3 fruit fly cellular contexts compared by ENCODE assay signal in genomic region chr2L:16493999-16494741, dm6.
TF ChIP-seq lines count a peak whose summit lies in the region.

No protein-coding gene starts in this region.

- TF ChIP-seq CTCF in whole organism, embryonic (GFP tag; optimal IDR thresholded peaks at IDR 0.05; lab: Kevin White, UChicago), result no peak

TF ChIP-seq in whole organism, adult, 20 proteins besides CTCF, POLR2A, EP300 and RAD21:
- no peak for TF ChIP-seq CG11617 (GFP tag; optimal IDR thresholded peaks at IDR 0.05; lab: Kevin White, UChicago)
- no peak for TF ChIP-seq CG12768 (GFP tag; optimal IDR thresholded peaks at IDR 0.05; lab: Kevin White, UChicago)
- TF ChIP-seq Clk (GFP tag; optimal IDR thresholded peaks at IDR 0.05; lab: Kevin White, UChicago), result no peak
- TF ChIP-seq CG7045 (GFP tag; optimal IDR thresholded peaks at IDR 0.05; lab: Kevin White, UChicago), result no peak
- TF ChIP-seq ovo (GFP tag; optimal IDR thresholded peaks at IDR 0.05; lab: Kevin White, UChicago), result no peak
- TF ChIP-seq kay (GFP tag; lab: Kevin White, UChicago; ENCODE audit: borderline replicate concordance), result peak; percentile 91
TF ChIP-seq in whole organism, adult: peak in this region for 1.

TF ChIP-seq in whole organism, embryonic, 481 proteins besides CTCF, POLR2A, EP300 and RAD21 (continues in another document):
- TF ChIP-seq chinmo (GFP tag; IDR thresholded peaks at IDR 0.05; lab: Robert Waterston, UW; ENCODE audit: partially characterized antibody) (no peak), bsh (GFP tag; optimal IDR thresholded peaks at IDR 0.05; lab: Kevin White, UChicago) (no peak), CG13424 (tag; optimal IDR thresholded peaks at IDR 0.05; lab: Kevin White, UChicago) (no peak), CG11504 (tag; optimal IDR thresholded peaks at IDR 0.05; lab: Kevin White, UChicago) (peak; percentile 91), CG11247 (GFP tag; IDR thresholded peaks at IDR 0.05; lab: Robert Waterston, UW) (no peak), CG14441 (GFP tag; IDR thresholded peaks at IDR 0.05; lab: Robert Waterston, UW) (no peak), CG6854 (GFP tag; optimal IDR thresholded peaks at IDR 0.05; lab: Kevin White, UChicago) (peak; percentile 14), CG17385 (GFP tag; optimal IDR thresholded peaks at IDR 0.05; lab: Kevin White, UChicago) (no peak), Antp (GFP tag; optimal IDR thresholded peaks at IDR 0.05; lab: Kevin White, UChicago) (no peak), CG1603 (tag; optimal IDR thresholded peaks at IDR 0.05; lab: Kevin White, UChicago) (no peak), ken (GFP tag; IDR thresholded peaks at IDR 0.05; lab: Robert Waterston, UW) (no peak), CG17829 (tag; optimal IDR thresholded peaks at IDR 0.05; lab: Kevin White, UChicago) (no peak), Sox102F (GFP tag; optimal IDR thresholded peaks at IDR 0.05; lab: Kevin White, UChicago) (no peak), ci (GFP tag; IDR thresholded peaks at IDR 0.05; lab: Robert Waterston, UW) (no peak), CG12219 (GFP tag; optimal IDR thresholded peaks at IDR 0.05; lab: Kevin White, UChicago) (no peak), CG6654 (GFP tag; optimal IDR thresholded peaks at IDR 0.05; lab: Kevin White, UChicago) (peak; percentile 93), CG31224 (GFP tag; IDR thresholded peaks at IDR 0.05; lab: Robert Waterston, UW) (no peak), Bdp1 (GFP tag; optimal IDR thresholded peaks at IDR 0.05; lab: Kevin White, UChicago) (no peak), E2f2 (GFP tag; IDR thresholded peaks at IDR 0.05; lab: Robert Waterston, UW) (no peak), GATAe (GFP tag; conservative IDR thresholded peaks at IDR 0.05; lab: Robert Waterston, UW) (peak; percentile 32; the same call in 1 of the 2 replicates), CG17359 (tag; optimal IDR thresholded peaks at IDR 0.05; lab: Kevin White, UChicago) (no peak), ind (GFP tag; optimal IDR thresholded peaks at IDR 0.05; lab: Kevin White, UChicago) (no peak), lola (GFP tag; optimal IDR thresholded peaks at IDR 0.05; lab: Kevin White, UChicago) (no peak), CG12236 (GFP tag; optimal IDR thresholded peaks at IDR 0.05; lab: Kevin White, UChicago) (no peak), Scr (GFP tag; IDR thresholded peaks at IDR 0.05; lab: Robert Waterston, UW; ENCODE audit: partially characterized antibody) (no peak), Fer1 (GFP tag; optimal IDR thresholded peaks at IDR 0.05; lab: Kevin White, UChicago) (no peak), exex (tag; optimal IDR thresholded peaks at IDR 0.05; lab: Kevin White, UChicago) (peak; percentile 84), CG16863 (GFP tag; optimal IDR thresholded peaks at IDR 0.05; lab: Kevin White, UChicago) (no peak), CG14710 (tag; optimal IDR thresholded peaks at IDR 0.05; lab: Kevin White, UChicago) (no peak), CG2889 (GFP tag; IDR thresholded peaks at IDR 0.05; lab: Robert Waterston, UW) (no peak), Eip74EF (GFP tag; optimal IDR thresholded peaks at IDR 0.05; lab: Kevin White, UChicago) (no peak), Nf-YB (GFP tag; optimal IDR thresholded peaks at IDR 0.05; lab: Kevin White, UChicago) (no peak), HHEX (GFP tag; optimal IDR thresholded peaks at IDR 0.05; lab: Kevin White, UChicago) (no peak), Vsx1 (GFP tag; optimal IDR thresholded peaks at IDR 0.05; lab: Kevin White, UChicago) (peak; percentile 82), ab (GFP tag; optimal IDR thresholded peaks at IDR 0.05; lab: Kevin White, UChicago) (no peak), HLHmδ (GFP tag; optimal IDR thresholded peaks at IDR 0.05; lab: Kevin White, UChicago) (no peak), ac (GFP tag; optimal IDR thresholded peaks at IDR 0.05; lab: Kevin White, UChicago) (no peak), esg (GFP tag; conservative IDR thresholded peaks at IDR 0.05; lab: Robert Waterston, UW) (no peak), sisA (GFP tag; IDR thresholded peaks at IDR 0.05; lab: Robert Waterston, UW) (no peak), Nf-YA (GFP tag; IDR thresholded peaks at IDR 0.05; lab: Robert Waterston, UW) (no peak), sug (tag; optimal IDR thresholded peaks at IDR 0.05; lab: Kevin White, UChicago) (peak; percentile 3), E2f1 (GFP tag; IDR thresholded peaks at IDR 0.05; lab: Robert Waterston, UW) (no peak), crc (GFP tag; optimal IDR thresholded peaks at IDR 0.05; lab: Kevin White, UChicago) (no peak), Deaf1 (tag; optimal IDR thresholded peaks at IDR 0.05; lab: Kevin White, UChicago) (no peak), sim (GFP tag; IDR thresholded peaks at IDR 0.05; lab: Robert Waterston, UW) (no peak)

TF ChIP-seq in whole organism, prepupa, 60 proteins besides CTCF, POLR2A, EP300 and RAD21:
- peak; percentile 9 for TF ChIP-seq svp (GFP tag; lab: Kevin White, UChicago)
- no peak for TF ChIP-seq net (GFP tag; optimal IDR thresholded peaks at IDR 0.05; lab: Kevin White, UChicago)
- no peak for TF ChIP-seq OdsH (GFP tag; optimal IDR thresholded peaks at IDR 0.05; lab: Kevin White, UChicago)
TF ChIP-seq in whole organism, prepupa: peak in this region for 1.
